Fruit fly (Drosophila melanogaster) whole organism, embryonic: ENCODE measurements around the gene CG10038.

Experiments used
- ATbp ChIP-seq: fragments of 200-800 bp; sonication (Bioruptor generic); optimal IDR thresholded peaks from 2 replicates; lab custom pipeline; 2017; ENCODE audit warnings: missing biosample characterization, mild to moderate bottlenecking, missing genetic modification characterization, missing genetic modification reagents
- CG12071 ChIP-seq: fragments of 200-800 bp; sonication (Bioruptor generic); optimal IDR thresholded peaks from 3 replicates; lab custom pipeline; 2018; ENCODE audit warnings: missing biosample characterization, mild to moderate bottlenecking, missing genetic modification characterization
- CG12769 ChIP-seq: fragments of 200-800 bp; sonication (Bioruptor generic); optimal IDR thresholded peaks from 2 replicates; lab custom pipeline; 2019; ENCODE audit warnings: missing biosample characterization, mild to moderate bottlenecking, missing genetic modification characterization, moderate library complexity
- CG13296 ChIP-seq: fragments of 200-800 bp; sonication (Bioruptor generic); optimal IDR thresholded peaks from 3 replicates; lab custom pipeline; 2018; ENCODE audit warnings: missing biosample characterization, mild to moderate bottlenecking, missing genetic modification characterization
- CG15011 ChIP-seq: fragments of 200-800 bp; sonication (Bioruptor generic); optimal IDR thresholded peaks from 3 replicates; lab custom pipeline; 2018; ENCODE audit warnings: missing biosample characterization, mild to moderate bottlenecking, missing genetic modification characterization
- CG15073 ChIP-seq: fragments of 200-800 bp; sonication (Bioruptor generic); optimal IDR thresholded peaks from 2 replicates; lab custom pipeline; 2016; ENCODE audit warnings: missing biosample characterization, missing genetic modification characterization
- CG15479 ChIP-seq: fragments of 200-800 bp; sonication (Bioruptor generic); optimal IDR thresholded peaks from 3 replicates; lab custom pipeline; 2019; ENCODE audit warnings: missing biosample characterization, mild to moderate bottlenecking, missing genetic modification characterization, moderate library complexity
- CG1602 ChIP-seq: fragments of 200-800 bp; sonication (Bioruptor generic); optimal IDR thresholded peaks from 3 replicates; lab custom pipeline; 2016; ENCODE audit warnings: missing biosample characterization, missing genetic modification characterization
- CG16815 ChIP-seq: fragments of 200-800 bp; sonication (Bioruptor generic); optimal IDR thresholded peaks from 3 replicates; lab custom pipeline; 2017; ENCODE audit warnings: missing biosample characterization, mild to moderate bottlenecking, missing genetic modification characterization
- CG17328 ChIP-seq: fragments of 200-800 bp; sonication (Bioruptor generic); IDR thresholded peaks from 2 replicates; pipeline ENCODE4 v1.3.6; 2022; ENCODE audit warnings: missing biosample characterization, missing genetic modification characterization
- CG5245 ChIP-seq: fragments of 200-800 bp; sonication (Bioruptor generic); optimal IDR thresholded peaks from 3 replicates; lab custom pipeline; 2016; ENCODE audit warnings: missing biosample characterization, missing genetic modification characterization
- CG6791 ChIP-seq: fragments of 200-800 bp; sonication (Bioruptor generic); IDR thresholded peaks from 3 replicates; pipeline ENCODE4 v1.3.6; 2022; ENCODE audit warnings: missing biosample characterization, missing genetic modification characterization; ENCODE audit not compliant: partially characterized antibody
- CG7745 ChIP-seq: fragments of 200-800 bp; sonication (Bioruptor generic); optimal IDR thresholded peaks from 2 replicates; lab custom pipeline; 2018; ENCODE audit warnings: missing biosample characterization, mild to moderate bottlenecking, missing genetic modification characterization, moderate library complexity
- CG7839 ChIP-seq: fragments of 200-800 bp; sonication (Bioruptor generic); optimal IDR thresholded peaks from 3 replicates; lab custom pipeline; 2018; ENCODE audit warnings: missing biosample characterization, mild to moderate bottlenecking, missing genetic modification characterization, moderate library complexity
- CHES-1-like ChIP-seq: fragments of 200-800 bp; sonication (Bioruptor generic); optimal IDR thresholded peaks from 2 replicates; lab custom pipeline; 2016; ENCODE audit warnings: missing biosample characterization, missing genetic modification characterization
- CrebB ChIP-seq: fragments of 200-800 bp; sonication (Bioruptor generic); optimal IDR thresholded peaks from 3 replicates; lab custom pipeline; 2018; ENCODE audit warnings: missing biosample characterization, mild to moderate bottlenecking, missing genetic modification characterization
- Dfd ChIP-seq, 2 experiments: fragments of >200 bp; optimal IDR thresholded peaks; 2 replicates each; lab custom pipeline; 2017; ENCODE audit warnings: missing biosample characterization in 2 of 2, missing genetic modification characterization in 2 of 2
- Doc3 ChIP-seq: fragments of 200-800 bp; sonication (Bioruptor generic); IDR thresholded peaks from 3 replicates; pipeline ENCODE4 v1.3.6; 2022; ENCODE audit warnings: missing biosample characterization, missing genetic modification characterization; ENCODE audit not compliant: partially characterized antibody
- Dp ChIP-seq: fragments of 200-800 bp; sonication (Bioruptor generic); optimal IDR thresholded peaks from 2 replicates; lab custom pipeline; 2018; ENCODE audit warnings: missing biosample characterization, mild to moderate bottlenecking, missing genetic modification characterization, moderate library complexity
- Elba2 ChIP-seq: fragments of 200-800 bp; sonication (Bioruptor generic); optimal IDR thresholded peaks from 3 replicates; lab custom pipeline; 2016; ENCODE audit warnings: missing biosample characterization, missing genetic modification characterization
- Fer2 ChIP-seq: fragments of 200-800 bp; sonication (Bioruptor generic); optimal IDR thresholded peaks from 2 replicates; lab custom pipeline; 2018; ENCODE audit warnings: missing biosample characterization, mild to moderate bottlenecking, missing genetic modification characterization, moderate library complexity
- H15 ChIP-seq: fragments of 200-800 bp; sonication (Bioruptor generic); IDR thresholded peaks from 3 replicates; pipeline ENCODE4 v1.3.6; 2022; ENCODE audit warnings: missing biosample characterization, missing genetic modification characterization
- HLH4C ChIP-seq: fragments of 200-800 bp; sonication (Bioruptor generic); IDR thresholded peaks from 3 replicates; pipeline ENCODE4 v1.3.6; 2022; ENCODE audit warnings: missing biosample characterization, missing genetic modification characterization; ENCODE audit not compliant: partially characterized antibody
- Hmr ChIP-seq: fragments of 200-800 bp; sonication (Bioruptor generic); optimal IDR thresholded peaks from 3 replicates; lab custom pipeline; 2017; ENCODE audit warnings: mild to moderate bottlenecking, missing biosample characterization, missing genetic modification reagents, missing genetic modification characterization
- Mad ChIP-seq: fragments of 200-800 bp; sonication (Bioruptor generic); optimal IDR thresholded peaks from 2 replicates; lab custom pipeline; 2016; ENCODE audit warnings: missing biosample characterization, missing genetic modification characterization
- Max ChIP-seq: fragments of 200-800 bp; sonication (Bioruptor generic); optimal IDR thresholded peaks from 2 replicates; lab custom pipeline; 2016; ENCODE audit warnings: missing biosample characterization, mild to moderate bottlenecking, missing genetic modification characterization
- Med ChIP-seq: fragments of 200-800 bp; sonication (Bioruptor generic); peaks from one replicate; lab custom pipeline; 2016; ENCODE audit warnings: missing biosample characterization, missing genetic modification characterization, mild to moderate bottlenecking, inconsistent platforms, moderate library complexity
- Mrtf ChIP-seq: fragments of 200-800 bp; sonication (Bioruptor generic); IDR thresholded peaks from 3 replicates; pipeline ENCODE4 v1.3.6; 2022; ENCODE audit warnings: missing biosample characterization, missing genetic modification characterization
- Sin3A ChIP-seq: fragments of >200 bp; optimal IDR thresholded peaks from 2 replicates; lab custom pipeline; 2018
- Taf1 ChIP-seq: fragments of 200-800 bp; sonication (Bioruptor generic); IDR thresholded peaks from 2 replicates; pipeline ENCODE4 v1.3.6; 2022; ENCODE audit warnings: missing biosample characterization, missing genetic modification characterization
- Xrp1 ChIP-seq: fragments of 200-800 bp; sonication (Bioruptor generic); IDR thresholded peaks from 2 replicates; pipeline ENCODE4 v1.3.6; 2022; ENCODE audit warnings: missing biosample characterization, missing genetic modification characterization
- ac ChIP-seq: fragments of 200-800 bp; sonication (Bioruptor generic); optimal IDR thresholded peaks from 3 replicates; lab custom pipeline; 2017; ENCODE audit warnings: missing biosample characterization, mild to moderate bottlenecking, missing genetic modification characterization
- caup ChIP-seq: fragments of 200-800 bp; sonication (Bioruptor generic); optimal IDR thresholded peaks from 3 replicates; lab custom pipeline; 2017; ENCODE audit warnings: missing biosample characterization, mild to moderate bottlenecking, missing genetic modification characterization, moderate library complexity; ENCODE audit not compliant: severe bottlenecking
- ci ChIP-seq: fragments of 200-800 bp; sonication (Bioruptor generic); IDR thresholded peaks from 3 replicates; pipeline ENCODE4 v1.3.6; 2022; ENCODE audit warnings: missing biosample characterization, missing genetic modification characterization
- eyg ChIP-seq: fragments of 200-800 bp; sonication (Bioruptor generic); optimal IDR thresholded peaks from 3 replicates; lab custom pipeline; 2016; ENCODE audit warnings: missing biosample characterization, missing genetic modification characterization
- fd96Cb ChIP-seq: fragments of 200-800 bp; sonication (Bioruptor generic); optimal IDR thresholded peaks from 2 replicates; lab custom pipeline; 2018; ENCODE audit warnings: missing biosample characterization, mild to moderate bottlenecking, missing genetic modification characterization, moderate library complexity
- fu2 ChIP-seq: fragments of 200-800 bp; sonication (Bioruptor generic); optimal IDR thresholded peaks from 2 replicates; lab custom pipeline; 2016; ENCODE audit warnings: missing biosample characterization, missing genetic modification characterization
- gce ChIP-seq: fragments of 200-800 bp; sonication (Bioruptor generic); IDR thresholded peaks from 3 replicates; pipeline ENCODE4 v1.3.6; 2022; ENCODE audit warnings: missing biosample characterization, missing genetic modification characterization
- lilli ChIP-seq: fragments of 200-800 bp; sonication (Bioruptor generic); optimal IDR thresholded peaks from 3 replicates; lab custom pipeline; 2016; ENCODE audit warnings: missing biosample characterization, missing genetic modification characterization
- mirr ChIP-seq: fragments of 200-800 bp; sonication (Bioruptor generic); optimal IDR thresholded peaks from 3 replicates; lab custom pipeline; 2018; ENCODE audit warnings: missing biosample characterization, mild to moderate bottlenecking, missing genetic modification characterization
- nmo ChIP-seq: fragments of 200-800 bp; sonication (Bioruptor generic); optimal IDR thresholded peaks from 2 replicates; lab custom pipeline; 2018; ENCODE audit warnings: missing biosample characterization, mild to moderate bottlenecking, missing genetic modification characterization, moderate library complexity
- repo ChIP-seq: fragments of 200-800 bp; sonication (Bioruptor generic); optimal IDR thresholded peaks from 2 replicates; lab custom pipeline; 2016; ENCODE audit warnings: missing biosample characterization, missing genetic modification characterization
- row ChIP-seq: fragments of 200-800 bp; sonication (Bioruptor generic); IDR thresholded peaks from 3 replicates; pipeline ENCODE4 v1.3.6; 2022; ENCODE audit warnings: missing biosample characterization, missing genetic modification characterization
- sens ChIP-seq: fragments of 200-800 bp; sonication (Bioruptor generic); peaks from one replicate; lab custom pipeline; 2016; ENCODE audit warnings: missing biosample characterization, missing genetic modification characterization
- sim ChIP-seq: fragments of 200-800 bp; sonication (Bioruptor generic); IDR thresholded peaks from 2 replicates; pipeline ENCODE4 v1.3.6; 2022; ENCODE audit warnings: missing biosample characterization, missing genetic modification characterization
- slou ChIP-seq: fragments of 200-800 bp; sonication (Bioruptor generic); optimal IDR thresholded peaks from 3 replicates; lab custom pipeline; 2016; ENCODE audit warnings: missing biosample characterization, missing genetic modification characterization
- ssp ChIP-seq: fragments of 200-800 bp; sonication (Bioruptor generic); IDR thresholded peaks from 2 replicates; pipeline ENCODE4 v1.3.6; 2022; ENCODE audit warnings: missing biosample characterization, missing genetic modification characterization
- stc ChIP-seq: fragments of 200-800 bp; sonication (Bioruptor generic); IDR thresholded peaks from 2 replicates; pipeline ENCODE4 v1.3.6; 2022; ENCODE audit warnings: missing biosample characterization, missing genetic modification characterization
- toy ChIP-seq: fragments of 200-800 bp; sonication (Bioruptor generic); IDR thresholded peaks from 2 replicates; pipeline ENCODE4 v1.3.6; 2022; ENCODE audit warnings: missing biosample characterization, missing genetic modification characterization
- trem ChIP-seq: fragments of 200-800 bp; optimal IDR thresholded peaks from 3 replicates; lab custom pipeline; 2019; ENCODE audit warnings: missing biosample characterization, mild to moderate bottlenecking, missing genetic modification characterization, moderate library complexity
- tup ChIP-seq: fragments of 200-800 bp; sonication (Bioruptor generic); optimal IDR thresholded peaks from 2 replicates; lab custom pipeline; 2016; ENCODE audit warnings: missing biosample characterization, mild to moderate bottlenecking, missing genetic modification characterization, moderate library complexity
- usp ChIP-seq: fragments of >200 bp; optimal IDR thresholded peaks from 2 replicates; lab custom pipeline; 2017; ENCODE audit warnings: missing biosample characterization, missing genetic modification characterization

Gene CG10038

DNA sequence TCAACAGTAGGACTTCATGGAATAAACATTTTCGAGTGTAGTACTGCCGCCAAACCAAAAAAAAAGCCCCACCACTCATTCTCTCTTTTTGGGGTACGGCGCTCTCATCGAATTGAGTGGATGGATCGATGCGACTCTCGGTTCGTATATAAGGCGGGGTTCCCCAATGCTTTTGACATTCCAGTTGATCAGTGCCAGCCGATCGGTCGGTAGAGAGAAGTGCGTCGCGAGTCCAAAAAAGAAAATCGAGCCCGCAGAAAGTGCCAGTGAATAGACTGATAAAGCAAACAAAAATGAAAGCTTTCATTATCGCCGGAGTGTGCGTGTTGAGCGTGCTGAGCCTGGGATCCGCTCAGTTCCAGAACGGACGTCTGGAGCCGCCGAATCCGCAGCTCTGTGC is 9.4 kb upstream of the CG10038 start, which contains the start of gene CG4115 (continued):
- TF ChIP-seq CG1602 (GFP tag; lab: Kevin White, UChicago) (no peak), CG15011 (GFP tag; lab: Kevin White, UChicago) (no peak), slou (GFP tag; lab: Kevin White, UChicago) (no peak), CG15479 (no peak), gce (0 out of 3 replicates have a peak, but pooled peaks have one; percentile 15), CG12769 (peak; percentile 13), Sin3A (lab: Kevin White, UChicago) (no peak), fd96Cb (no peak), Med (GFP tag; lab: Kevin White, UChicago) (peak; percentile 66), caup (GFP tag; lab: Kevin White, UChicago) (no peak), CG7839 (no peak), CG15073 (GFP tag; lab: Kevin White, UChicago) (no peak), CG13296 (GFP tag; lab: Kevin White, UChicago) (no peak), ci (0 out of 3 replicates have a peak, but pooled peaks have one; percentile 49), Elba2 (GFP tag; lab: Kevin White, UChicago) (no peak), Fer2 (no peak), HLH4C (GFP tag; lab: Robert Waterston, UW) (no peak), sim (no peak), CG16815 (GFP tag; lab: Kevin White, UChicago) (no peak), Dfd (GFP tag; optimal IDR thresholded peaks at IDR 0.05; lab: Kevin White, UChicago) (no peak), CrebB (tag; lab: Kevin White, UChicago) (no peak), CG7745 (tag; lab: Kevin White, UChicago) (no peak)

DNA sequence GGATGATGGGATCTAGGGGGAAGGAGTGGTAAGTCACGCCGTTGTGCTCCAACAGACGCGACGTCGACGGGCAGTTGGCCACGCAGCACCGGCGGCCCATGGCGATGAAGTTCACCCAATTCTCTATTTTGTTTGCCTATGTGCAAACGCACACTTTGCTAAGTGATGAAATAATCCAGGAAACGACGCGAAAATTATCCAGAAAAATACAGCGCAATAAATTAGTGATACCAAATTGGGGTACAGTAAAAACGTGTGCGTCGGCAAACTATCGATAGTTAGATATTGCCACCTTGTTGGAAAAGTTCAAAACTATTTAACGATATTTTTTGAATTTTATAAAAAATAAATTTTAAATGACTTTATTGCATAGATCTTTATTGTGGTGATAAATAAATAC is 5.6 kb upstream of the CG10038 start, which contains the start of gene MBD-R2:
Gene MBD-R2, minus strand, starts transcription at position 222 of the 400 bp plus-strand sequence.
- TF ChIP-seq CG12071 (GFP tag; lab: Kevin White, UChicago) (no peak), Dp (GFP tag; lab: Kevin White, UChicago) (peak; percentile 67), eyg (GFP tag; lab: Kevin White, UChicago) (no peak), Taf1 (GFP tag; lab: Robert Waterston, UW) (no peak), fu2 (GFP tag; lab: Kevin White, UChicago) (no peak), ac (GFP tag; lab: Kevin White, UChicago) (no peak), usp (GFP tag; lab: Kevin White, UChicago) (no peak), tup (GFP tag; lab: Kevin White, UChicago) (no peak), ATbp (GFP tag; lab: Kevin White, UChicago) (no peak), sens (GFP tag; lab: Kevin White, UChicago) (peak; percentile 73), toy (GFP tag; lab: Robert Waterston, UW) (no peak), CHES-1-like (GFP tag; lab: Kevin White, UChicago) (no peak), CG6791 (GFP tag; lab: Robert Waterston, UW) (0 out of 3 replicates have a peak, but pooled peaks have one; percentile 34), Mrtf (GFP tag; lab: Robert Waterston, UW) (no peak), Mad (GFP tag; lab: Kevin White, UChicago) (no peak), repo (GFP tag; lab: Kevin White, UChicago) (no peak), ssp (GFP tag; lab: Robert Waterston, UW) (no peak), Max (peak; percentile 14), Doc3 (GFP tag; lab: Robert Waterston, UW) (peak; percentile 56; the same call in 2 of the 3 replicates), trem (tag; lab: Kevin White, UChicago) (peak; percentile 63), CG15011 (GFP tag; lab: Kevin White, UChicago) (no peak), mirr (GFP tag; lab: Kevin White, UChicago) (no peak), CG5245 (GFP tag; lab: Kevin White, UChicago) (no peak), Hmr (GFP tag; lab: Kevin White, UChicago) (no peak), stc (GFP tag; lab: Robert Waterston, UW) (no peak), Xrp1 (GFP tag; lab: Robert Waterston, UW) (0 out of 2 replicates have a peak, but pooled peaks have one; percentile 16), H15 (GFP tag; lab: Robert Waterston, UW) (no peak), nmo (GFP tag; lab: Kevin White, UChicago) (peak; percentile 23), lilli (GFP tag; lab: Kevin White, UChicago) (no peak), row (peak; percentile 69), CG17328 (GFP tag; lab: Robert Waterston, UW) (0 out of 2 replicates have a peak, but pooled peaks have one; percentile 27)
